Worm (Caenorhabditis elegans): Measurements from ENCODE around the gene T19D2.3.

DNA sequence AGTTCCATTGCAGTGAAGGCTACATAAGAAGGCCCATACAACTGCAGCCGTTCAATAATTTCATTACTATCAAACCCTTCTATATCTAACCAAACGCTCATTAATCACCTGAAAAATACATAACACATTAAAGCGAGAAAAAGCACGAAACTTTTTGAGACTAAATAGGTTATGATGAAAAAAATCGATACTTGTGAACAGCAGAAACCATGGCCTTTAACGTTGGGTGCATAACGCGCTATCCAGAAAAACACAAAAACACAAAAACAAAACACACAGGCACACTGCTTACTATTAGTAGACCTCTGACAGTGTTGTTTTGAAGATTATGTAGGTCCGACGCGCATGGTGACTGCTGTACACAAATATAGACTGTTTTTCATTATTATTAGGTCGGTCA lies 27.8 kb upstream of the T19D2.3 start, which contains the start of gene T22B2.5:
- TF ChIP-seq snpc-4 (tag; optimal IDR thresholded peaks at IDR 0.05) (no peak), nfya-1 (tag; optimal IDR thresholded peaks at IDR 0.05; ENCODE audit: insufficient read depth) (no peak), lin-39 (tag; optimal IDR thresholded peaks at IDR 0.05) (no peak), skn-1 (tag; optimal IDR thresholded peaks at IDR 0.05) (no peak), egl-27 (tag; optimal IDR thresholded peaks at IDR 0.05) (no peak), mdl-1 (tag; optimal IDR thresholded peaks at IDR 0.05) (no peak)

All from whole organism, L3 larva.